Worm (Caenorhabditis elegans): ENCODE results near the gene gbh-2.

DNA sequence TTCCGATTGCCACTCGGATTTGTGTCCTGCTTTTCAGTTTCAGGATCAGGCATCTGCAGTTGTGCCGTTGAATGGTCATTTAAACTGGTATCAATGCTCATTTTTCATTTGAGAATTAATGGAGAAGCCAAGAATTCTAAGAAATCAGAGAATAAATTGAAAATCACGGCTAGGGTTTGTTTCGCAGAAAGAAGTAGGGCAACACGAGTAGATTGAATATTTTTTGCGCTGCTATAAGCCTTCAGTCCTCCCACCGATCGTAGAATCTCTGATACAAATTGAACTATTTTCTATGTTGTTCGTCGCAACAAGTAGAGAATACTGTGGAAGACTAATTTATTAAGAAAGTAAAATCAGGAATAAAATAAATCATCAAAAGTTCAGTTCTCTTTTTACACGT is 48.6 kb upstream of the gbh-2 start, which contains the start of gene acp-3:
- TF ChIP-seq tbx-2 (tag; optimal IDR thresholded peaks at IDR 0.05) (no peak), nhr-237 (tag; optimal IDR thresholded peaks at IDR 0.05) (no peak), nhr-12 (tag; optimal IDR thresholded peaks at IDR 0.05) (no peak), lin-39 (tag; optimal IDR thresholded peaks at IDR 0.05) (no peak)

Data from whole organism, L3 larva.